Fruit fly (Drosophila melanogaster) whole organism, prepupa: Measurements from ENCODE around the gene Jhbp16.

Experiments used
- CG10631 ChIP-seq: fragments of 200-800 bp; sonication (Bioruptor generic); optimal IDR thresholded peaks from 2 replicates; lab custom pipeline; 2016; ENCODE audit warnings: missing biosample characterization, missing genetic modification characterization
- CG11902 ChIP-seq: fragments of 200-800 bp; sonication (Bioruptor generic); optimal IDR thresholded peaks from 3 replicates; lab custom pipeline; 2016; ENCODE audit warnings: missing biosample characterization, missing genetic modification characterization
- CG9139 ChIP-seq: fragments of 200-800 bp; sonication (Bioruptor generic); optimal IDR thresholded peaks from 3 replicates; lab custom pipeline; 2017; ENCODE audit warnings: missing biosample characterization, mild to moderate bottlenecking, missing genetic modification characterization
- salr ChIP-seq, 2 experiments: fragments of 200-800 bp; sonication (Bioruptor generic); optimal IDR thresholded peaks; 3 replicates each; lab custom pipeline; 2016 to 2018; ENCODE audit warnings: missing biosample characterization in 2 of 2, missing genetic modification characterization in 2 of 2, mild to moderate bottlenecking in 1 of 2

DNA sequence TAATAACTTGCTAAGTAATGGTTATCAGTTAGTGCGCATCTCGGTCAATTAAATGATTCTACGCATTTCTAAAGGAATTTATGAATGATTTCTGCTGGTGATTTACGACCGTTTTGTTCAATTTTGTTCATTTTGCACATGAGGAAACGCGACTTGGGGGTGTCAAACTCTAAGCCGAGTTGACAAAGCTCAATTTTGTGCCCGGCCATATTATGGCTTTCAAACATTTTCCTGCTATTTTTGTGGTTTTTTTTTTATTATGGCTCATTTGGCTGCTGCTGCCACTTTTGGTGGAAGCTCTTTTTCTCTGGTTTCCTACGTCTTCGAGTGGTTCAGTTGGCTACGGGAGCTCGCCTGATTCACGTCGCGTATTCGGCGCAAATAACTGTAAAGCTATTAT, at the start of gene Jhbp16:
- no peak for TF ChIP-seq CG9139 (GFP tag; lab: Kevin White, UChicago)
- no peak for TF ChIP-seq CG10631
- no peak for TF ChIP-seq salr (GFP tag; optimal IDR thresholded peaks at IDR 0.05; lab: Kevin White, UChicago)
- no peak for TF ChIP-seq CG11902
